Fruit fly (Drosophila melanogaster): ENCODE measurements around the gene CG6793.

Gene CG6793

DNA sequence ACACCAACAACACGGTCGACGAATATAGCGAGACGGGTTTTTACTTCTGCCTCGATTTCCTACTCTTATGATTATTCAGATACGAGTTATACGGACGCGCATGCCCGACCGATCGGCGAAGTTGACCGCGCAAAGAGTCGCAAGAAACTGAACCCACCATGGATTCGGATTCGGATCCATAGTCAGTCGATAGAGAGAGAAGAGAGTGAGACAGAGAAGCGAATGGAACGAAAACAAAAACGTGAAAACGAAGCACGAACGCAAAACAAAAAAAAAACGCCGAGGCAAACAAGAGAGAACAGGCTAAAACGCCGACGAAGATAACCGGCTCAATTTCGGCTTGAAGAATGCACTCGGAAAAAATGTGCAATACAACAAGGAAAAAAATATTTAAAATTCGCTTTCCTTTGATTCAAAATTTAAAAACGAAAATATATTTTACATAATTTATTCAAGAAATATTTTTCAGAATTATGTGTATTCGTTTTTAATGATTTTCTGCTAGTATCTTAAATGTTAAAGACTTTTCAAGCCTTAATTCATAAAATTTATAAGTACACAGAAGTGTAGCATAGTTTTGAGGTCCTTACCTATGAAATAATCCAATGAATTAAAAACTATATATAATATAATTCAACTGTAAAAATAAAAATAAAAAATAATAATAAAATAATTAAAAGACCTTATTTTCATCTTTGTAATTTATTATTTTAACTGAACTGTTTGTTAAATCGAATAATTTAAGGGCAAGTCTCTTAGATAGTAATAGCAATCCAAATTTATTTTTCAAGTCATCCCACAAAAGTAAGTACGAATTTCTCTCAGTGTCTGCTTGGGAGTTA, 39.7 kb downstream of the CG6793 start, which contains the start of gene Sema5c (continued):
- TF ChIP-seq hb (GFP tag; IDR thresholded peaks at IDR 0.05; ENCODE audit: partially characterized antibody) = no peak
- no peak for TF ChIP-seq emc (GFP tag; optimal IDR thresholded peaks at IDR 0.05)
- peak; percentile 35 for TF ChIP-seq CG4707 (GFP tag; optimal IDR thresholded peaks at IDR 0.05)
- TF ChIP-seq zen2 (GFP tag; IDR thresholded peaks at IDR 0.05; ENCODE audit: partially characterized antibody) = no peak
- TF ChIP-seq CG4404 (GFP tag; IDR thresholded peaks at IDR 0.05) = peak; percentile 66
- TF ChIP-seq CG14667 (GFP tag; IDR thresholded peaks at IDR 0.05) = peak; percentile 31
- peak; percentile 80 for TF ChIP-seq CG12391 (tag; optimal IDR thresholded peaks at IDR 0.05)
- no peak for TF ChIP-seq NC2β (GFP tag; optimal IDR thresholded peaks at IDR 0.05)
- TF ChIP-seq CG12659 (GFP tag; optimal IDR thresholded peaks at IDR 0.05) = peak; percentile 79
- TF ChIP-seq H15 (GFP tag; IDR thresholded peaks at IDR 0.05) = 0 out of 3 replicates have a peak, but pooled peaks have one; percentile 39
- peak; percentile 17 for TF ChIP-seq Sry-β (GFP tag; optimal IDR thresholded peaks at IDR 0.05)
- peak; percentile 37 for TF ChIP-seq CG12769 (tag; optimal IDR thresholded peaks at IDR 0.05)
- peak; percentile 64; the same call in 1 of the 3 replicates for TF ChIP-seq CG11456 (GFP tag; IDR thresholded peaks at IDR 0.05)
- peak; percentile 11 for TF ChIP-seq HLH54F (GFP tag; optimal IDR thresholded peaks at IDR 0.05)
- TF ChIP-seq pzg (GFP tag; optimal IDR thresholded peaks at IDR 0.05) = no peak
- TF ChIP-seq CG17328 (GFP tag; IDR thresholded peaks at IDR 0.05) = no peak
- peak; percentile 90 for TF ChIP-seq sens (GFP tag)
- TF ChIP-seq CG8290 (GFP tag; optimal IDR thresholded peaks at IDR 0.05) = peak; percentile 11
- peak in 1 of 2 experiments; percentile 64 for TF ChIP-seq CG8290 (tag; optimal IDR thresholded peaks at IDR 0.05)
- TF ChIP-seq CG2712 (tag; optimal IDR thresholded peaks at IDR 0.05) = peak; percentile 85
- 0 out of 2 replicates have a peak, but pooled peaks have one; percentile 29 for TF ChIP-seq CG1024 (GFP tag; IDR thresholded peaks at IDR 0.05)
- TF ChIP-seq Hmx (GFP tag; optimal IDR thresholded peaks at IDR 0.05) = no peak
- TF ChIP-seq ap (GFP tag; IDR thresholded peaks at IDR 0.05) = 0 out of 2 replicates have a peak, but pooled peaks have one; percentile 4
- no peak for TF ChIP-seq Doc2 (GFP tag; IDR thresholded peaks at IDR 0.05)
- peak; percentile 40 for TF ChIP-seq lab (GFP tag; optimal IDR thresholded peaks at IDR 0.05)
- TF ChIP-seq CG15601 (tag; optimal IDR thresholded peaks at IDR 0.05) = peak; percentile 37
- no peak for TF ChIP-seq gfzf (GFP tag; optimal IDR thresholded peaks at IDR 0.05)
- no peak for TF ChIP-seq fru (optimal IDR thresholded peaks at IDR 0.05)
- peak; percentile 27 for TF ChIP-seq onecut (GFP tag; IDR thresholded peaks at IDR 0.05)
- no peak for TF ChIP-seq CG17912 (GFP tag; optimal IDR thresholded peaks at IDR 0.05)
- TF ChIP-seq oc (tag; optimal IDR thresholded peaks at IDR 0.05) = peak; percentile 50
- TF ChIP-seq fu2 (GFP tag; optimal IDR thresholded peaks at IDR 0.05) = no peak
- no peak for TF ChIP-seq tup (GFP tag; optimal IDR thresholded peaks at IDR 0.05)
- TF ChIP-seq aop (GFP tag; IDR thresholded peaks at IDR 0.05) = peak; percentile 49; the same call in 1 of the 2 replicates
- TF ChIP-seq CG6254 (GFP tag; optimal IDR thresholded peaks at IDR 0.05) = peak; percentile 41
- TF ChIP-seq CG2875 (GFP tag; optimal IDR thresholded peaks at IDR 0.05) = peak; percentile 50
- no peak for TF ChIP-seq CG11398 (GFP tag; optimal IDR thresholded peaks at IDR 0.05)
- no peak for TF ChIP-seq crol (GFP tag; IDR thresholded peaks at IDR 0.05)
- TF ChIP-seq pnt (GFP tag; optimal IDR thresholded peaks at IDR 0.05) = peak; percentile 41
- peak; percentile 54 for TF ChIP-seq Blimp-1 (GFP tag; optimal IDR thresholded peaks at IDR 0.05)
- peak; percentile 54 for TF ChIP-seq Ptx1 (GFP tag; IDR thresholded peaks at IDR 0.05)
- peak; percentile 57 for TF ChIP-seq trh (GFP tag; optimal IDR thresholded peaks at IDR 0.05)
- TF ChIP-seq CG32532 (GFP tag; IDR thresholded peaks at IDR 0.05) = peak; percentile 64
- no peak for TF ChIP-seq CG31388 (GFP tag; optimal IDR thresholded peaks at IDR 0.05)
- peak; percentile 74 for TF ChIP-seq CG4424 (GFP tag; optimal IDR thresholded peaks at IDR 0.05)
- TF ChIP-seq Deaf1 (tag; optimal IDR thresholded peaks at IDR 0.05) = peak; percentile 94
- TF ChIP-seq CG9876 (GFP tag; optimal IDR thresholded peaks at IDR 0.05) = no peak
- TF ChIP-seq unpg (GFP tag; optimal IDR thresholded peaks at IDR 0.05) = peak; percentile 41
- TF ChIP-seq CG9727 (GFP tag; optimal IDR thresholded peaks at IDR 0.05) = peak; percentile 92
- peak; percentile 63 for TF ChIP-seq CG8765 (GFP tag; IDR thresholded peaks at IDR 0.05)
